Worm (Caenorhabditis elegans) whole organism, midembryonic: ENCODE results near the gene clc-33.

Source experiments
- T22C8.4 ChIP-seq: fragments of 200-800 bp; sonication (Bioruptor generic); IDR thresholded peaks from 2 replicates; pipeline ENCODE4 v1.3.6; 2022; ENCODE audit warnings: missing genetic modification characterization, missing compliant biosample characterization
- cog-1 ChIP-seq: sonication (generic microtip); optimal IDR thresholded peaks from 2 replicates; lab custom pipeline; 2016; ENCODE audit warnings: missing genetic modification characterization, missing compliant biosample characterization
- flt-1 ChIP-seq: fragments of 200-800 bp; sonication (Bioruptor generic); IDR thresholded peaks from 2 replicates; pipeline ENCODE4 v1.3.6; 2022; ENCODE audit warnings: missing genetic modification characterization, missing compliant biosample characterization
- klf-2 ChIP-seq: fragments of 200-800 bp; sonication (Bioruptor generic); conservative IDR thresholded peaks from 2 replicates; pipeline ENCODE4 v1.3.6; 2022; ENCODE audit warnings: missing genetic modification reagents, missing genetic modification characterization, missing compliant biosample characterization
- med-1 ChIP-seq: sonication (generic microtip); optimal IDR thresholded peaks from 2 replicates; lab custom pipeline; 2017; ENCODE audit warnings: missing genetic modification characterization, mild to moderate bottlenecking, missing compliant biosample characterization, antibody characterized with exemption, missing genetic modification reagents; ENCODE audit not compliant: insufficient read depth
- ref-1 ChIP-seq: fragments of 200-800 bp; sonication (Bioruptor generic); conservative IDR thresholded peaks from 2 replicates; pipeline ENCODE4 v1.3.6; 2022; ENCODE audit warnings: missing genetic modification reagents, missing genetic modification characterization, missing compliant biosample characterization
- tab-1 ChIP-seq: fragments of 200-800 bp; sonication (Bioruptor generic); IDR thresholded peaks from 2 replicates; pipeline ENCODE4 v1.3.6; 2022; ENCODE audit warnings: missing genetic modification characterization, missing compliant biosample characterization
- ztf-23 ChIP-seq: fragments of 200-800 bp; sonication (Bioruptor generic); IDR thresholded peaks from 2 replicates; pipeline ENCODE4 v1.3.6; 2022; ENCODE audit warnings: missing genetic modification reagents, missing genetic modification characterization, missing compliant biosample characterization
- ztf-29 ChIP-seq: fragments of 200-800 bp; sonication (Bioruptor generic); IDR thresholded peaks from 2 replicates; pipeline ENCODE4 v1.3.6; 2022; ENCODE audit warnings: missing genetic modification reagents, missing genetic modification characterization, missing compliant biosample characterization

- TF ChIP-seq ref-1 (no peak), flt-1 (no peak), cog-1 (tag; lab: Kevin White, UChicago) (no peak), ztf-23 (GFP tag; lab: Robert Waterston, UW) (no peak), klf-2 (GFP tag; lab: Robert Waterston, UW) (no peak), ztf-29 (GFP tag; lab: Robert Waterston, UW) (no peak), med-1 (no peak), T22C8.4 (GFP tag; lab: Robert Waterston, UW) (no peak), tab-1 (GFP tag; lab: Robert Waterston, UW) (no peak)
These were observed 44.0 kb downstream of the clc-33 start for ce11 chrII:884204-884603.
